Fruit fly (Drosophila melanogaster) whole organism: Measurements from ENCODE around the gene Rab3-GAP.

ENCODE experiments used
- Dll ChIP-seq: fragments of >200 bp; optimal IDR thresholded peaks from 2 replicates; lab custom pipeline; 2017
- EcR ChIP-seq, 2 experiments: fragments of >200 bp; optimal IDR thresholded peaks; 2 replicates each; lab custom pipeline; 2017; ENCODE audit warnings: missing biosample characterization in 2 of 2, missing genetic modification characterization in 2 of 2, missing genetic modification reagents in 2 of 2
- psq ChIP-seq: fragments of >200 bp; optimal IDR thresholded peaks from 2 replicates; lab custom pipeline; 2017

dm6 chr2L:12027435-12027834 lies 35.5 kb downstream of the Rab3-GAP start, which contains the start of gene dmGlut:
- TF ChIP-seq EcR (GFP tag; optimal IDR thresholded peaks at IDR 0.05; lab: Kevin White, UChicago), result no peak
- TF ChIP-seq Dll (lab: Kevin White, UChicago), result no peak
- TF ChIP-seq psq, result no peak
